Worm (Caenorhabditis elegans): ENCODE data around the gene aexr-2.

The aexr-2 gene

ce11 chrX:6606991-6607390 lies 24.3 kb downstream of the aexr-2 start, which contains the start of gene cpr-6:
Gene cpr-6, plus strand, starts transcription at chrX:6607207.
- TF ChIP-seq elt-2 (tag; optimal IDR thresholded peaks at IDR 0.05), result peak; percentile 98
- no peak for TF ChIP-seq mec-3 (tag; optimal IDR thresholded peaks at IDR 0.05; ENCODE audit: borderline replicate concordance)

ce11 chrX:6603098-6603497 lies 28.2 kb downstream of the aexr-2 start, which contains the start of gene F23G4.1:
Gene F23G4.1, minus strand, starts transcription at chrX:6603198.
- TF ChIP-seq ceh-48 (tag; optimal IDR thresholded peaks at IDR 0.05) (no peak), ama-1 (optimal IDR thresholded peaks at IDR 0.05) (no peak), unc-3 (GFP tag; conservative IDR thresholded peaks at IDR 0.05) (no peak), unc-3 (tag; optimal IDR thresholded peaks at IDR 0.05) (no peak), nhr-232 (tag; optimal IDR thresholded peaks at IDR 0.05) (no peak), dmd-4 (tag; optimal IDR thresholded peaks at IDR 0.05; ENCODE audit: borderline replicate concordance) (no peak), elt-2 (tag; optimal IDR thresholded peaks at IDR 0.05) (no peak), pax-1 (tag; optimal IDR thresholded peaks at IDR 0.05) (no peak), odd-2 (tag; optimal IDR thresholded peaks at IDR 0.05) (no peak), ceh-22 (tag; optimal IDR thresholded peaks at IDR 0.05) (no peak), ceh-30 (tag; optimal IDR thresholded peaks at IDR 0.05) (no peak), npax-4 (tag; optimal IDR thresholded peaks at IDR 0.05) (no peak), hlh-30 (tag; optimal IDR thresholded peaks at IDR 0.05; ENCODE audit: insufficient read depth) (no peak), hlh-13 (GFP tag; optimal IDR thresholded peaks at IDR 0.05) (no peak), fkh-6 (tag; optimal IDR thresholded peaks at IDR 0.05) (no peak), ahr-1 (tag; optimal IDR thresholded peaks at IDR 0.05) (no peak), ztf-16 (tag; optimal IDR thresholded peaks at IDR 0.05) (no peak), madf-2 (tag; optimal IDR thresholded peaks at IDR 0.05) (no peak), hlh-8 (tag; optimal IDR thresholded peaks at IDR 0.05) (no peak)

DNA sequence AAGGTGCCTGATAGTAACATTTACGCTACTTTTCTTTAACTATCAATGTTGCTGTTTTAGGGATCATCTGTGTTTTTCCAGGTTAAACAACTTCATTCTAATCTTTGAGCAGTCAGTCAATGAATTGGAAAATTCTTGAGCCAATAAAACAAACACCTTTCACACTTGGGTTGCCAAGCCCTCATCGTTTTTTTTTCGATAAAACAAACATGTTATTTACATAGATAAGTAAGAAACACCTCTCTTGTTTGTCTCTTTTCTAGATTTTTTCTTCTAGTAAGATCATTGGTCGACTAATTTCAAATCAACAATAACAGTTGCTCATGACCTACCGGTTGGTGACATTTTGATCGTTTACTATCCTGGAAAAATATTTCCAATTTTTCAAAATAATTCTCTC lies 29.4 kb downstream of the aexr-2 start:
- TF ChIP-seq tbx-7 (tag; optimal IDR thresholded peaks at IDR 0.05) (no peak), pqm-1 (tag; optimal IDR thresholded peaks at IDR 0.05) (no peak), fax-1 (tag; optimal IDR thresholded peaks at IDR 0.05) (no peak), ceh-48 (tag; optimal IDR thresholded peaks at IDR 0.05) (no peak), ceh-24 (tag; optimal IDR thresholded peaks at IDR 0.05) (no peak), ttx-3 (tag; optimal IDR thresholded peaks at IDR 0.05) (no peak), zip-5 (tag; optimal IDR thresholded peaks at IDR 0.05) (no peak), lin-11 (tag; optimal IDR thresholded peaks at IDR 0.05) (no peak), nfya-1 (tag; optimal IDR thresholded peaks at IDR 0.05) (no peak), ceh-18 (tag; optimal IDR thresholded peaks at IDR 0.05) (no peak), K09A11.1 (tag; optimal IDR thresholded peaks at IDR 0.05; ENCODE audit: insufficient read depth) (no peak), ref-2 (tag; optimal IDR thresholded peaks at IDR 0.05) (no peak), C38D4.7 (GFP tag; optimal IDR thresholded peaks at IDR 0.05) (no peak), sox-2 (GFP tag; IDR thresholded peaks at IDR 0.05) (no peak), ceh-14 (tag; optimal IDR thresholded peaks at IDR 0.05) (no peak), nhr-232 (tag; optimal IDR thresholded peaks at IDR 0.05) (no peak), ahr-1 (tag; optimal IDR thresholded peaks at IDR 0.05) (no peak), pros-1 (tag; optimal IDR thresholded peaks at IDR 0.05) (no peak), sdc-2 (tag; optimal IDR thresholded peaks at IDR 0.05) (no peak)

DNA sequence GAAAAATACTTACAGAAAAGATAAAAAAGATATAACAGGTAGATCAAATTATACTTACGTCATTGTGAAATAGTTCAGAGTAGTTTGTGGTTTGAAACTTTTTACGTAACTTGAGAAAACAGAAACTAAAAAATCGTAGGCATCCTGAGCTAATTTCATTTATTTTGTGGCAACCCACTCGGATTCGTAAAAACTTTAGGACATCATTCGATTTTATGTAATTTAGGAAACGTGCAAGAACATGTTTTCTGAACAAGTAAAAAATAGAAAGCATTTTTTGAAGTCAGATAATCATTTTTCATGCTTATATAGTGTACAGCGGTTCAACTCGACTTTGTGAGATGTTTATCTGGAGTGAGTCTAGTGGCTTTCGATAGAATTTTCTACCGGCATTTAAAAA lies 32.6 kb downstream of the aexr-2 start, which contains the start of gene hic-1:
TSS of gene hic-1 (minus strand) at position 101 of the 400 bp plus-strand sequence.
- TF ChIP-seq mec-3 (tag; optimal IDR thresholded peaks at IDR 0.05; ENCODE audit: borderline replicate concordance), result no peak

ce11 chrX:6597089-6597488 lies 34.2 kb downstream of the aexr-2 start, which contains the start of gene ttr-6:
Gene ttr-6, minus strand, starts transcription at chrX:6597121.
- TF ChIP-seq hlh-8 (tag; optimal IDR thresholded peaks at IDR 0.05), result peak; percentile 8
- TF ChIP-seq sox-4 (tag; optimal IDR thresholded peaks at IDR 0.05), result no peak
- TF ChIP-seq unc-55 (GFP tag; optimal IDR thresholded peaks at IDR 0.05), result peak; percentile 47
